Worm (Caenorhabditis elegans) whole organism, L1 larva: ENCODE measurements around the gene F53F8.4.
A peak's percentile ranks its signal among the peaks of the same experiment; 100 is the strongest.

Experiments
- C04F5.9 ChIP-seq: sonication (generic microtip); optimal IDR thresholded peaks from 2 replicates; lab custom pipeline; 2016; ENCODE audit warnings: missing genetic modification characterization, missing compliant biosample characterization
- C16A3.4 ChIP-seq: fragments of 150-350 bp; optimal IDR thresholded peaks from 2 replicates; lab custom pipeline; 2014; ENCODE audit warnings: missing biosample characterization, missing genetic modification characterization
- C34B4.2 ChIP-seq: sonication (generic microtip); optimal IDR thresholded peaks from 2 replicates; lab custom pipeline; 2017; ENCODE audit warnings: mild to moderate bottlenecking, missing genetic modification characterization, missing compliant biosample characterization
- F16B12.6 ChIP-seq: fragments of 150-350 bp; optimal IDR thresholded peaks from 2 replicates; lab custom pipeline; 2014; ENCODE audit warnings: missing biosample characterization, missing genetic modification characterization
- ama-1 ChIP-seq: fragments of 150-350 bp; optimal IDR thresholded peaks from 2 replicates; lab custom pipeline; 2014
- ceh-63 ChIP-seq: fragments of 200-800 bp; sonication (Bioruptor generic); optimal IDR thresholded peaks from 2 replicates; lab custom pipeline; 2018; ENCODE audit warnings: mild to moderate bottlenecking, missing genetic modification characterization, missing compliant biosample characterization
- ceh-82 ChIP-seq, 3 experiments: fragments of 150-350 bp in 1 of 3; sonication (generic microtip) in 2 of 3; optimal IDR thresholded peaks; 2 replicates each; lab custom pipeline; 2014 to 2017; ENCODE audit warnings: missing biosample characterization in 3 of 3, missing genetic modification characterization in 3 of 3
- ces-1 ChIP-seq: fragments of 150-350 bp; optimal IDR thresholded peaks from 2 replicates; lab custom pipeline; 2014; ENCODE audit warnings: missing biosample characterization, missing genetic modification reagents, missing genetic modification characterization
- dpl-1 ChIP-seq, 3 experiments: fragments of 150-350 bp in 2 of 3; sonication (generic microtip) in 1 of 3; optimal IDR thresholded peaks; 2 replicates each; lab custom pipeline; 2014 to 2017; ENCODE audit warnings: missing biosample characterization in 3 of 3, missing genetic modification characterization in 3 of 3, missing genetic modification reagents in 3 of 3
- dsc-1 ChIP-seq: sonication (generic microtip); optimal IDR thresholded peaks from 2 replicates; lab custom pipeline; 2016; ENCODE audit warnings: mild to moderate bottlenecking, missing genetic modification characterization, missing compliant biosample characterization
- efl-1 ChIP-seq, 4 experiments: fragments of 150-350 bp; optimal IDR thresholded peaks in 3 of 4; peaks in 1 of 4; 1 replicate in 1 of 4; 2 replicates in 3 of 4; lab custom pipeline; 2014; ENCODE audit warnings: missing biosample characterization in 2 of 4, missing genetic modification characterization in 2 of 4, missing genetic modification reagents in 2 of 4
- efl-3 ChIP-seq: fragments of 200-800 bp; sonication (Bioruptor generic); optimal IDR thresholded peaks from 2 replicates; lab custom pipeline; 2018; ENCODE audit warnings: mild to moderate bottlenecking, missing genetic modification characterization, missing compliant biosample characterization
- egl-13 ChIP-seq: sonication (generic microtip); optimal IDR thresholded peaks from 2 replicates; lab custom pipeline; 2016; ENCODE audit warnings: missing genotype, missing genetic modification reagents, missing genetic modification characterization, missing compliant biosample characterization
- elt-2 ChIP-seq: sonication (generic microtip); optimal IDR thresholded peaks from 2 replicates; lab custom pipeline; 2016; ENCODE audit warnings: missing genetic modification characterization, mild to moderate bottlenecking, inconsistent platforms, missing compliant biosample characterization, missing genetic modification reagents
- ets-5 ChIP-seq: fragments of 200-800 bp; sonication (Bioruptor generic); IDR thresholded peaks from 2 replicates; pipeline ENCODE4 v1.3.6; 2022; ENCODE audit warnings: missing genetic modification characterization, missing compliant biosample characterization
- fkh-10 ChIP-seq: sonication (generic microtip); optimal IDR thresholded peaks from 2 replicates; lab custom pipeline; 2017; ENCODE audit warnings: missing biosample characterization, missing genetic modification reagents, missing genetic modification characterization
- fkh-4 ChIP-seq: sonication (generic microtip); optimal IDR thresholded peaks from 2 replicates; lab custom pipeline; 2016; ENCODE audit warnings: missing compliant biosample characterization, missing genetic modification characterization, borderline replicate concordance
- fos-1 ChIP-seq: fragments of 150-350 bp; optimal IDR thresholded peaks from 2 replicates; lab custom pipeline; 2014; ENCODE audit warnings: missing biosample characterization, missing genetic modification characterization
- grh-1 ChIP-seq: fragments of 200-800 bp; sonication (Bioruptor generic); IDR thresholded peaks from 2 replicates; pipeline ENCODE4 v1.3.6; 2022; ENCODE audit warnings: missing genetic modification reagents, missing genetic modification characterization, missing compliant biosample characterization
- hlh-4 ChIP-seq: sonication (generic microtip); optimal IDR thresholded peaks from 2 replicates; lab custom pipeline; 2016; ENCODE audit warnings: mild to moderate bottlenecking, missing genetic modification characterization, missing compliant biosample characterization
- hpl-2 ChIP-seq: fragments of 150-350 bp; optimal IDR thresholded peaks from 2 replicates; lab custom pipeline; 2014; ENCODE audit warnings: missing biosample characterization, missing genetic modification reagents, missing genetic modification characterization
- lin-13 ChIP-seq: fragments of 150-350 bp; optimal IDR thresholded peaks from 2 replicates; lab custom pipeline; 2014; ENCODE audit warnings: missing biosample characterization, missing genetic modification reagents, missing genetic modification characterization
- lin-14 ChIP-seq: fragments of 200-800 bp; sonication (Bioruptor generic); optimal IDR thresholded peaks from 2 replicates; lab custom pipeline; 2018; ENCODE audit warnings: mild to moderate bottlenecking, missing genetic modification characterization, moderate library complexity, missing compliant biosample characterization
- lin-15B ChIP-seq: fragments of 150-350 bp; sonication (generic microtip); optimal IDR thresholded peaks from 3 replicates; lab custom pipeline; 2014; ENCODE audit warnings: missing biosample characterization, missing genetic modification characterization
- lin-39 ChIP-seq: fragments of 150-350 bp; optimal IDR thresholded peaks from 2 replicates; lab custom pipeline; 2014; ENCODE audit warnings: missing biosample characterization, missing genetic modification reagents, missing genetic modification characterization
- lir-3 ChIP-seq: sonication (generic microtip); optimal IDR thresholded peaks from 2 replicates; lab custom pipeline; 2016; ENCODE audit warnings: mild to moderate bottlenecking, missing genetic modification characterization, moderate library complexity, missing compliant biosample characterization; ENCODE audit not compliant: poor library complexity
- lsy-2 ChIP-seq, 2 experiments: fragments of 150-350 bp; optimal IDR thresholded peaks; 2 replicates each; lab custom pipeline; 2014; ENCODE audit warnings: missing biosample characterization in 2 of 2, missing genetic modification characterization in 2 of 2
- mab-9 ChIP-seq: fragments of 200-800 bp; sonication (Bioruptor generic); IDR thresholded peaks from 2 replicates; pipeline ENCODE4 v1.3.6; 2022; ENCODE audit warnings: missing genetic modification reagents, missing genetic modification characterization, missing compliant biosample characterization
- mdl-1 ChIP-seq, 2 experiments: fragments of 150-350 bp; optimal IDR thresholded peaks; 2 replicates each; lab custom pipeline; 2014 to 2017; ENCODE audit warnings: missing biosample characterization in 2 of 2, missing genetic modification characterization in 2 of 2, inconsistent platforms in 1 of 2
- nhr-19 ChIP-seq: fragments of 200-800 bp; sonication (Bioruptor generic); conservative IDR thresholded peaks from 2 replicates; pipeline ENCODE4 v1.3.6; 2022; ENCODE audit warnings: missing genetic modification characterization, missing compliant biosample characterization
- nhr-237 ChIP-seq: fragments of 150-350 bp; optimal IDR thresholded peaks from 2 replicates; lab custom pipeline; 2014; ENCODE audit warnings: missing biosample characterization, missing genetic modification characterization
- nhr-47 ChIP-seq: sonication (generic microtip); optimal IDR thresholded peaks from 2 replicates; lab custom pipeline; 2016; ENCODE audit warnings: mild to moderate bottlenecking, missing genetic modification characterization, moderate library complexity, missing compliant biosample characterization
- nhr-71 ChIP-seq: sonication (generic microtip); optimal IDR thresholded peaks from 2 replicates; lab custom pipeline; 2016; ENCODE audit warnings: mild to moderate bottlenecking, missing genetic modification characterization, moderate library complexity, missing compliant biosample characterization
- nhr-77 ChIP-seq: fragments of 150-350 bp; optimal IDR thresholded peaks from 2 replicates; lab custom pipeline; 2014; ENCODE audit warnings: missing biosample characterization, missing genetic modification characterization
- nhr-84 ChIP-seq: sonication (generic microtip); optimal IDR thresholded peaks from 2 replicates; lab custom pipeline; 2017; ENCODE audit warnings: missing biosample characterization, missing genetic modification characterization
- pag-3 ChIP-seq: sonication (generic microtip); optimal IDR thresholded peaks from 2 replicates; lab custom pipeline; 2017; ENCODE audit warnings: missing genetic modification characterization, mild to moderate bottlenecking, missing compliant biosample characterization, antibody characterized with exemption, borderline replicate concordance; ENCODE audit not compliant: insufficient read depth
- pax-3 ChIP-seq: fragments of 200-800 bp; sonication (Bioruptor generic); optimal IDR thresholded peaks from 2 replicates; lab custom pipeline; 2018; ENCODE audit warnings: mild to moderate bottlenecking, missing genetic modification characterization, moderate library complexity, missing compliant biosample characterization
- rnt-1 ChIP-seq: sonication (generic microtip); optimal IDR thresholded peaks from 2 replicates; lab custom pipeline; 2016; ENCODE audit warnings: mild to moderate bottlenecking, missing genetic modification characterization, moderate library complexity, missing compliant biosample characterization
- skn-1 ChIP-seq: fragments of 150-350 bp; optimal IDR thresholded peaks from 2 replicates; lab custom pipeline; 2014; ENCODE audit warnings: missing biosample characterization, missing genetic modification characterization
- snu-23 ChIP-seq: sonication (generic microtip); optimal IDR thresholded peaks from 2 replicates; lab custom pipeline; 2016; ENCODE audit warnings: missing genetic modification characterization, missing compliant biosample characterization
- sox-4 ChIP-seq: sonication (generic microtip); optimal IDR thresholded peaks from 2 replicates; lab custom pipeline; 2016; ENCODE audit warnings: missing genetic modification characterization, missing compliant biosample characterization
- sptf-1 ChIP-seq: fragments of 150-350 bp; optimal IDR thresholded peaks from 2 replicates; lab custom pipeline; 2014; ENCODE audit warnings: missing biosample characterization, missing genetic modification characterization
- unc-130 ChIP-seq: fragments of 150-350 bp; optimal IDR thresholded peaks from 2 replicates; lab custom pipeline; 2017; ENCODE audit warnings: missing biosample characterization, missing genetic modification characterization, inconsistent platforms
- unc-62 ChIP-seq: fragments of 150-350 bp; optimal IDR thresholded peaks from 2 replicates; lab custom pipeline; 2014; ENCODE audit warnings: missing biosample characterization, missing genetic modification reagents, missing genetic modification characterization
- unc-98 ChIP-seq: fragments of 200-800 bp; sonication (Bioruptor generic); IDR thresholded peaks from 2 replicates; pipeline ENCODE4 v1.3.6; 2022; ENCODE audit warnings: missing genetic modification characterization, missing compliant biosample characterization
- vab-15 ChIP-seq: sonication (generic microtip); optimal IDR thresholded peaks from 2 replicates; lab custom pipeline; 2017; ENCODE audit warnings: missing genotype, mild to moderate bottlenecking, missing genetic modification characterization, missing compliant biosample characterization
- zip-4 ChIP-seq: fragments of 200-800 bp; sonication (Bioruptor generic); optimal IDR thresholded peaks from 2 replicates; lab custom pipeline; 2018; ENCODE audit warnings: mild to moderate bottlenecking, missing genetic modification characterization, moderate library complexity, missing compliant biosample characterization
- ztf-11 ChIP-seq, 2 experiments: sonication (generic microtip); optimal IDR thresholded peaks; 2 replicates each; lab custom pipeline; 2016 to 2017; ENCODE audit warnings: missing genetic modification characterization in 2 of 2, missing biosample characterization in 1 of 2, missing compliant biosample characterization in 1 of 2
- ztf-4 ChIP-seq: fragments of 150-350 bp; optimal IDR thresholded peaks from 2 replicates; lab custom pipeline; 2014; ENCODE audit warnings: missing biosample characterization, missing genetic modification characterization

Gene F53F8.4

DNA sequence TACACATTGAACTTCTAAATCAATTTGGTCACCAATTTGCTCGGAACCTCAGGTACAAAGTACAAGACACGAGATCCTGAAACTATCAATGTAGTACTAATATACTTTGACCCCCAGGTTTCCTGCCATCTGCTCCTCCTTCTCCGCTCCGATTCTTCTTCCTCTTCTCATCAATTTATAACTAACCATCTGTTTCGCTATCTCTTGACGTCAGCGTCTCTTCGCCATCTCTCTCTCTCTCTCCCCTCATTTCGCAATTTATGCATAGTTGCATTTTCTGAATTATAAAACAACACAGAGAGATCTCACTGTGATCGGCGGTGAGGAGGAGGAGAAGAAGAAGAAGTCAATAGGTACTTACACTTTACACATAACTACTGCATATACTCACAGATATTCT lies 20.2 kb upstream of the F53F8.4 start (continued):
- TF ChIP-seq unc-98 (no peak), ceh-63 (GFP tag; lab: Kevin White, UChicago) (no peak), zip-4 (GFP tag; lab: Kevin White, UChicago) (peak; percentile 59), ama-1 (peak; percentile 23), pax-3 (tag; lab: Kevin White, UChicago) (no peak), lir-3 (peak; percentile 30), nhr-19 (GFP tag; lab: Robert Waterston, UW) (peak; percentile 53), fkh-10 (GFP tag; lab: Kevin White, UChicago) (no peak), pag-3 (tag; lab: Kevin White, UChicago) (no peak), C34B4.2 (tag; lab: Kevin White, UChicago) (no peak), ztf-4 (tag; lab: Kevin White, UChicago) (peak; percentile 74), sox-4 (tag; lab: Kevin White, UChicago) (no peak), ceh-82 (tag; optimal IDR thresholded peaks at IDR 0.05; lab: Kevin White, UChicago) (peak in 1 of 3 experiments; percentile 60), unc-62 (GFP tag; lab: Kevin White, UChicago) (no peak), ztf-11 (tag; optimal IDR thresholded peaks at IDR 0.05; lab: Kevin White, UChicago) (no peak), mab-9 (GFP tag; lab: Robert Waterston, UW) (no peak), lin-39 (peak; percentile 22), nhr-77 (tag; lab: Kevin White, UChicago) (no peak), nhr-237 (no peak), fos-1 (no peak), unc-130 (peak; percentile 53), ets-5 (GFP tag; lab: Robert Waterston, UW) (no peak), egl-13 (tag; lab: Kevin White, UChicago) (peak; percentile 18), C04F5.9 (tag; lab: Kevin White, UChicago) (no peak), fkh-4 (tag; lab: Kevin White, UChicago) (peak; percentile 14), snu-23 (peak; percentile 66), vab-15 (tag; lab: Kevin White, UChicago) (no peak), grh-1 (GFP tag; lab: Robert Waterston, UW) (no peak), hpl-2 (GFP tag; lab: Kevin White, UChicago) (no peak), C16A3.4 (tag; lab: Kevin White, UChicago) (peak; percentile 40), F16B12.6 (tag; lab: Kevin White, UChicago) (no peak), dsc-1 (tag; lab: Kevin White, UChicago) (peak; percentile 89), efl-3 (GFP tag; lab: Kevin White, UChicago) (no peak), elt-2 (tag; lab: Kevin White, UChicago) (no peak)

DNA sequence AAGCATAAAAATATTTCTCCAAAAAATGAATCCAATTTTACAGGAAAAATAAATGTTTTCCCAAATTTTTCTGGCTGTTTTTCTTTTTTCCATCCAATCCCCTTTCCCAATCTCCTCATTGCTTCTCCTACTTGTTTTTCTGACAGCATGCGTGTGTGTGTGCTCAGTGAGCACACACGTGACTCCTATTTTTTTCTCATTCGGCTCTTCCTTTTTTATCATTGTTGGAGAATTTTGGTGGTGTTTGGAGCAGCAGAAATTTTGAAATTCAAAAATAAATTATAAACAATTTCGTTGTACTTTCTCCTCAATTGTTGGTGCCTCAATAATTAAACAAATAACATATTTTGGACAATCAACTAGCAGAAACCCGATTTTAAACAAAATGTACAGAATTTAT lies 19.2 kb upstream of the F53F8.4 start:
- TF ChIP-seq nhr-84 (no peak), lin-15B (tag; lab: Kevin White, UChicago) (no peak), dpl-1 (GFP tag; optimal IDR thresholded peaks at IDR 0.05; lab: Kevin White, UChicago) (peak in 1 of 3 experiments; percentile 10), elt-2 (tag; lab: Kevin White, UChicago) (no peak), ces-1 (GFP tag; lab: Kevin White, UChicago) (no peak), mdl-1 (tag; optimal IDR thresholded peaks at IDR 0.05; lab: Kevin White, UChicago) (peak in 1 of 2 experiments; percentile 72), sox-4 (tag; lab: Kevin White, UChicago) (no peak), skn-1 (tag; lab: Kevin White, UChicago) (peak; percentile 35), nhr-71 (tag; lab: Kevin White, UChicago) (peak; percentile 18), rnt-1 (tag; lab: Kevin White, UChicago) (peak; percentile 28), C04F5.9 (tag; lab: Kevin White, UChicago) (no peak), lin-13 (GFP tag; lab: Kevin White, UChicago) (peak; percentile 28), nhr-47 (tag; lab: Kevin White, UChicago) (peak; percentile 3), efl-1 (optimal IDR thresholded peaks at IDR 0.05; lab: Kevin White, UChicago) (no peak), efl-1 (GFP tag; optimal IDR thresholded peaks at IDR 0.05 in 1 of 2; lab: Kevin White, UChicago) (peak in 1 of 2 experiments; percentile 0), nhr-237 (no peak), F16B12.6 (tag; lab: Kevin White, UChicago) (no peak), lsy-2 (tag; optimal IDR thresholded peaks at IDR 0.05; lab: Kevin White, UChicago) (peak in 1 of 2 experiments; percentile 6), ceh-82 (tag; optimal IDR thresholded peaks at IDR 0.05; lab: Kevin White, UChicago) (peak in 1 of 3 experiments; percentile 15), sptf-1 (no peak), C16A3.4 (tag; lab: Kevin White, UChicago) (no peak), hlh-4 (tag; lab: Kevin White, UChicago) (no peak), lin-14 (GFP tag; lab: Kevin White, UChicago) (peak; percentile 25)
